Worm (Caenorhabditis elegans) whole organism, young adult: ENCODE measurements around the gene rnp-5.
A peak's percentile ranks its signal among the peaks of the same experiment; 100 is the strongest.

Experiments
- B0035.1 ChIP-seq: sonication (generic microtip); optimal IDR thresholded peaks from 2 replicates; lab custom pipeline; 2016; ENCODE audit warnings: missing genetic modification characterization, mild to moderate bottlenecking, missing compliant biosample characterization, missing genotype, missing genetic modification reagents
- B0336.3 ChIP-seq: fragments of 200-800 bp; sonication (Bioruptor generic); IDR thresholded peaks from 2 replicates; pipeline ENCODE4 v1.3.6; 2022; ENCODE audit warnings: missing genetic modification characterization, missing compliant biosample characterization
- F10E7.11 ChIP-seq: sonication (generic microtip); optimal IDR thresholded peaks from 2 replicates; lab custom pipeline; 2017; ENCODE audit warnings: mild to moderate bottlenecking, missing genetic modification characterization, moderate library complexity, missing compliant biosample characterization
- F33H1.4 ChIP-seq: fragments of 200-800 bp; sonication (Bioruptor generic); IDR thresholded peaks from 2 replicates; pipeline ENCODE4 v1.3.6; 2022; ENCODE audit warnings: missing genetic modification reagents, missing genetic modification characterization, missing compliant biosample characterization
- F37B4.10 ChIP-seq: fragments of 200-800 bp; sonication (Bioruptor generic); IDR thresholded peaks from 2 replicates; pipeline ENCODE4 v1.3.6; 2022; ENCODE audit warnings: missing genetic modification characterization, missing compliant biosample characterization
- F39B2.1 ChIP-seq: fragments of 200-800 bp; sonication (Bioruptor generic); IDR thresholded peaks from 2 replicates; pipeline ENCODE4 v1.3.6; 2022; ENCODE audit warnings: missing genetic modification reagents, missing genetic modification characterization, missing compliant biosample characterization
- F49E8.2 ChIP-seq: sonication (generic microtip); optimal IDR thresholded peaks from 3 replicates; lab custom pipeline; 2017; ENCODE audit warnings: missing genetic modification characterization, mild to moderate bottlenecking, missing compliant biosample characterization, antibody characterized with exemption, moderate library complexity; ENCODE audit not compliant: insufficient read depth
- F55B11.4 ChIP-seq: sonication (generic microtip); optimal IDR thresholded peaks from 2 replicates; lab custom pipeline; 2016; ENCODE audit warnings: missing compliant biosample characterization, missing genetic modification characterization, borderline replicate concordance; ENCODE audit not compliant: insufficient read depth
- F57A8.1 ChIP-seq: fragments of 200-800 bp; sonication (Bioruptor generic); optimal IDR thresholded peaks from 2 replicates; lab custom pipeline; 2018; ENCODE audit warnings: mild to moderate bottlenecking, missing genetic modification characterization, moderate library complexity, missing compliant biosample characterization
- F57C9.4 ChIP-seq: sonication (generic microtip); optimal IDR thresholded peaks from 2 replicates; lab custom pipeline; 2017; ENCODE audit warnings: mild to moderate bottlenecking, missing genetic modification characterization, missing compliant biosample characterization
- Y67H2A.10 ChIP-seq: fragments of 200-800 bp; sonication (Bioruptor generic); conservative IDR thresholded peaks from 2 replicates; pipeline ENCODE4 v1.3.6; 2022; ENCODE audit warnings: missing genetic modification reagents, missing genetic modification characterization, missing compliant biosample characterization
- akir-1 ChIP-seq: fragments of 200-800 bp; sonication (Bioruptor generic); optimal IDR thresholded peaks from 2 replicates; lab custom pipeline; 2018; ENCODE audit warnings: mild to moderate bottlenecking, missing genetic modification characterization, moderate library complexity, missing compliant biosample characterization
- aptf-2 ChIP-seq: fragments of 200-800 bp; sonication (Bioruptor generic); conservative IDR thresholded peaks from 2 replicates; pipeline ENCODE4 v1.3.6; 2022; ENCODE audit warnings: missing genetic modification reagents, missing genetic modification characterization, missing compliant biosample characterization
- aptf-3 ChIP-seq: fragments of 200-800 bp; sonication (Bioruptor generic); IDR thresholded peaks from 2 replicates; pipeline ENCODE4 v1.3.6; 2022; ENCODE audit warnings: missing genetic modification characterization, missing compliant biosample characterization
- attf-3 ChIP-seq: fragments of 200-800 bp; sonication (Bioruptor generic); conservative IDR thresholded peaks from 2 replicates; pipeline ENCODE4 v1.3.6; 2022; ENCODE audit warnings: missing genetic modification reagents, missing genetic modification characterization, missing compliant biosample characterization
- attf-6 ChIP-seq: fragments of 200-800 bp; sonication (Bioruptor generic); IDR thresholded peaks from 2 replicates; pipeline ENCODE4 v1.3.6; 2022; ENCODE audit warnings: missing genetic modification reagents, missing genetic modification characterization, missing compliant biosample characterization
- bed-1 ChIP-seq: fragments of 200-800 bp; sonication (Bioruptor generic); IDR thresholded peaks from 2 replicates; pipeline ENCODE4 v1.3.6; 2022; ENCODE audit warnings: missing genetic modification reagents, missing genetic modification characterization, missing compliant biosample characterization
- ccch-3 ChIP-seq: fragments of 200-800 bp; sonication (Bioruptor generic); optimal IDR thresholded peaks from 2 replicates; lab custom pipeline; 2018; ENCODE audit warnings: mild to moderate bottlenecking, missing genetic modification characterization, missing compliant biosample characterization
- ceh-40 ChIP-seq: fragments of 200-800 bp; sonication (Bioruptor generic); IDR thresholded peaks from 2 replicates; pipeline ENCODE4 v1.3.6; 2022; ENCODE audit warnings: missing genetic modification characterization, missing compliant biosample characterization
- ceh-58 ChIP-seq: fragments of 200-800 bp; sonication (Bioruptor generic); IDR thresholded peaks from 2 replicates; pipeline ENCODE4 v1.3.6; 2022; ENCODE audit warnings: missing genetic modification characterization, missing compliant biosample characterization
- ceh-79 ChIP-seq: sonication (generic microtip); optimal IDR thresholded peaks from 2 replicates; lab custom pipeline; 2017; ENCODE audit warnings: mild to moderate bottlenecking, missing genetic modification characterization, missing compliant biosample characterization
- ceh-91 ChIP-seq: fragments of 200-800 bp; sonication (Bioruptor generic); IDR thresholded peaks from 2 replicates; pipeline ENCODE4 v1.3.6; 2022; ENCODE audit warnings: missing genetic modification reagents, missing genetic modification characterization, missing compliant biosample characterization
- die-1 ChIP-seq: sonication (generic microtip); optimal IDR thresholded peaks from 2 replicates; lab custom pipeline; 2016; ENCODE audit warnings: missing genotype, mild to moderate bottlenecking, missing genetic modification characterization, missing compliant biosample characterization
- dox-1 ChIP-seq: fragments of 200-800 bp; sonication (Bioruptor generic); IDR thresholded peaks from 2 replicates; pipeline ENCODE4 v1.3.6; 2022; ENCODE audit warnings: missing genetic modification reagents, missing genetic modification characterization, missing compliant biosample characterization
- fkh-3 ChIP-seq: sonication (generic microtip); optimal IDR thresholded peaks from 2 replicates; lab custom pipeline; 2016; ENCODE audit warnings: mild to moderate bottlenecking, missing genetic modification characterization, missing compliant biosample characterization
- gei-17 ChIP-seq: fragments of 200-800 bp; sonication (Bioruptor generic); optimal IDR thresholded peaks from 2 replicates; lab custom pipeline; 2018; ENCODE audit warnings: mild to moderate bottlenecking, missing genetic modification characterization, missing compliant biosample characterization
- hlh-12 ChIP-seq: sonication (generic microtip); optimal IDR thresholded peaks from 2 replicates; lab custom pipeline; 2016; ENCODE audit warnings: missing genetic modification characterization, missing compliant biosample characterization
- hlh-26 ChIP-seq: fragments of 200-800 bp; sonication (Bioruptor generic); conservative IDR thresholded peaks from 2 replicates; pipeline ENCODE4 v1.3.6; 2022; ENCODE audit warnings: missing genetic modification reagents, missing genetic modification characterization, missing compliant biosample characterization
- hmg-1.2 ChIP-seq: fragments of 200-800 bp; sonication (Bioruptor generic); IDR thresholded peaks from 2 replicates; pipeline ENCODE4 v1.3.6; 2022; ENCODE audit warnings: missing genetic modification reagents, missing genetic modification characterization, missing compliant biosample characterization
- hrde-1 ChIP-seq: sonication (generic microtip); optimal IDR thresholded peaks from 2 replicates; lab custom pipeline; 2016; ENCODE audit warnings: missing genetic modification characterization, mild to moderate bottlenecking, missing compliant biosample characterization, moderate library complexity, missing genotype, missing genetic modification reagents, borderline replicate concordance
- let-526 ChIP-seq: fragments of 200-800 bp; sonication (Bioruptor generic); IDR thresholded peaks from 2 replicates; pipeline ENCODE4 v1.3.6; 2022; ENCODE audit warnings: missing genetic modification reagents, missing genetic modification characterization, missing compliant biosample characterization
- lin-54 ChIP-seq: fragments of 200-800 bp; sonication (Bioruptor generic); optimal IDR thresholded peaks from 2 replicates; lab custom pipeline; 2018; ENCODE audit warnings: mild to moderate bottlenecking, missing genetic modification characterization, missing compliant biosample characterization
- lsy-27 ChIP-seq: sonication (generic microtip); optimal IDR thresholded peaks from 2 replicates; lab custom pipeline; 2017; ENCODE audit warnings: missing genetic modification characterization, mild to moderate bottlenecking, missing compliant biosample characterization, antibody characterized with exemption, missing genotype, borderline replicate concordance; ENCODE audit not compliant: insufficient read depth
- mel-28 ChIP-seq: sonication (generic microtip); optimal IDR thresholded peaks from 2 replicates; lab custom pipeline; 2016; ENCODE audit warnings: borderline replicate concordance, mild to moderate bottlenecking, missing genetic modification characterization, missing compliant biosample characterization
- nfya-1 ChIP-seq: sonication (generic microtip); optimal IDR thresholded peaks from 2 replicates; lab custom pipeline; 2017; ENCODE audit warnings: antibody characterized with exemption, missing compliant biosample characterization, missing genetic modification characterization, borderline replicate concordance; ENCODE audit not compliant: insufficient read depth
- nfyb-1 ChIP-seq: fragments of 200-800 bp; sonication (Bioruptor generic); IDR thresholded peaks from 2 replicates; pipeline ENCODE4 v1.3.6; 2022; ENCODE audit warnings: missing genetic modification reagents, missing genetic modification characterization, missing compliant biosample characterization
- nhr-27 ChIP-seq: fragments of 200-800 bp; sonication (Bioruptor generic); optimal IDR thresholded peaks from 2 replicates; lab custom pipeline; 2018; ENCODE audit warnings: mild to moderate bottlenecking, missing genetic modification characterization, moderate library complexity, missing compliant biosample characterization
- pbrm-1 ChIP-seq: fragments of 200-800 bp; sonication (Bioruptor generic); IDR thresholded peaks from 2 replicates; pipeline ENCODE4 v1.3.6; 2022; ENCODE audit warnings: missing genetic modification reagents, missing genetic modification characterization, missing compliant biosample characterization
- pha-4 ChIP-seq: fragments of 150-350 bp; sonication (generic microtip); optimal IDR thresholded peaks from 2 replicates; lab custom pipeline; 2014; ENCODE audit warnings: missing biosample characterization, missing genetic modification reagents, missing genetic modification characterization
- rcor-1 ChIP-seq: fragments of 200-800 bp; sonication (Bioruptor generic); IDR thresholded peaks from 2 replicates; pipeline ENCODE4 v1.3.6; 2022; ENCODE audit warnings: missing genetic modification reagents, missing genetic modification characterization, missing compliant biosample characterization
- rec-8 ChIP-seq, 2 experiments: sonication (generic microtip); optimal IDR thresholded peaks; 2 replicates each; lab custom pipeline; 2016; ENCODE audit warnings: mild to moderate bottlenecking in 2 of 2, missing genetic modification characterization in 2 of 2, missing genetic modification reagents in 2 of 2, missing genotype in 2 of 2, missing biosample characterization in 1 of 2, missing compliant biosample characterization in 1 of 2, moderate library complexity in 1 of 2
- snpc-3.4 ChIP-seq: sonication (generic microtip); optimal IDR thresholded peaks from 2 replicates; lab custom pipeline; 2017; ENCODE audit warnings: missing genetic modification characterization, mild to moderate bottlenecking, missing compliant biosample characterization, antibody characterized with exemption, moderate library complexity, missing genotype, missing genetic modification reagents
- somi-1 ChIP-seq: fragments of 200-800 bp; sonication (Bioruptor generic); optimal IDR thresholded peaks from 2 replicates; lab custom pipeline; 2018; ENCODE audit warnings: mild to moderate bottlenecking, missing genetic modification characterization, missing compliant biosample characterization
- unc-130 ChIP-seq: sonication (generic microtip); optimal IDR thresholded peaks from 2 replicates; lab custom pipeline; 2016; ENCODE audit warnings: missing genetic modification reagents, missing genetic modification characterization, missing compliant biosample characterization
- zim-3 ChIP-seq: sonication (generic microtip); optimal IDR thresholded peaks from 2 replicates; lab custom pipeline; 2017; ENCODE audit warnings: mild to moderate bottlenecking, missing genetic modification characterization, moderate library complexity, missing compliant biosample characterization
- ztf-22 ChIP-seq: fragments of 200-800 bp; sonication (Bioruptor generic); optimal IDR thresholded peaks from 2 replicates; lab custom pipeline; 2018; ENCODE audit warnings: mild to moderate bottlenecking, missing genetic modification characterization, moderate library complexity, missing compliant biosample characterization
- ztf-28 ChIP-seq: fragments of 200-800 bp; sonication (Bioruptor generic); IDR thresholded peaks from 2 replicates; pipeline ENCODE4 v1.3.6; 2022; ENCODE audit warnings: missing genetic modification reagents, missing genetic modification characterization, missing compliant biosample characterization

Gene rnp-5

ce11 chrIII:835713-836278, 17.9 kb downstream of the rnp-5 start (continued):
- TF ChIP-seq F55B11.4 (tag; lab: Kevin White, UChicago) (no peak), ztf-28 (GFP tag; lab: Robert Waterston, UW) (no peak), hmg-1.2 (peak; percentile 74), unc-130 (no peak), zim-3 (tag; lab: Kevin White, UChicago) (peak; percentile 100), hlh-12 (tag; lab: Kevin White, UChicago) (no peak), mel-28 (peak; percentile 90), ccch-3 (GFP tag; lab: Kevin White, UChicago) (no peak), F39B2.1 (GFP tag; lab: Robert Waterston, UW) (peak; percentile 72; the same call in 1 of the 2 replicates), nhr-27 (tag; lab: Kevin White, UChicago) (peak; percentile 98), aptf-2 (GFP tag; lab: Robert Waterston, UW) (peak; percentile 74), gei-17 (GFP tag; lab: Kevin White, UChicago) (peak; percentile 83), F57C9.4 (tag; lab: Kevin White, UChicago) (peak; percentile 98), lsy-27 (tag; lab: Kevin White, UChicago) (no peak), ceh-40 (GFP tag; lab: Robert Waterston, UW) (peak; percentile 94), nfyb-1 (GFP tag; lab: Robert Waterston, UW) (peak; percentile 99), ceh-91 (GFP tag; lab: Robert Waterston, UW) (no peak), F33H1.4 (GFP tag; lab: Robert Waterston, UW) (peak; percentile 56), F10E7.11 (tag; lab: Kevin White, UChicago) (peak; percentile 98), dox-1 (GFP tag; lab: Robert Waterston, UW) (peak; percentile 92), B0035.1 (tag; lab: Kevin White, UChicago) (peak; percentile 87), bed-1 (peak; percentile 74; the same call in 1 of the 2 replicates), somi-1 (GFP tag; lab: Kevin White, UChicago) (peak; percentile 86), hrde-1 (tag; lab: Kevin White, UChicago) (no peak), Y67H2A.10 (GFP tag; lab: Robert Waterston, UW) (peak; percentile 86), ceh-79 (tag; lab: Kevin White, UChicago) (peak; percentile 92), akir-1 (GFP tag; lab: Kevin White, UChicago) (peak; percentile 42), hlh-26 (no peak), aptf-3 (GFP tag; lab: Robert Waterston, UW) (peak; percentile 96), nfya-1 (tag; lab: Kevin White, UChicago) (no peak), ceh-58 (GFP tag; lab: Robert Waterston, UW) (peak; percentile 88; the same call in 1 of the 2 replicates), snpc-3.4 (tag; lab: Kevin White, UChicago) (no peak), F57A8.1 (GFP tag; lab: Kevin White, UChicago) (no peak), F37B4.10 (GFP tag; lab: Robert Waterston, UW) (no peak), B0336.3 (peak; percentile 99), pbrm-1 (GFP tag; lab: Robert Waterston, UW) (peak; percentile 96), pha-4 (tag; lab: Kevin White, UChicago) (peak; percentile 62), let-526 (GFP tag; lab: Robert Waterston, UW) (no peak; the same call in none of the 2 replicates), attf-6 (peak; percentile 68; the same call in 1 of the 2 replicates), attf-3 (GFP tag; lab: Robert Waterston, UW) (peak; percentile 69), lin-54 (GFP tag; lab: Kevin White, UChicago) (peak; percentile 70), F49E8.2 (tag; lab: Kevin White, UChicago) (no peak), rec-8 (tag; optimal IDR thresholded peaks at IDR 0.05; lab: Kevin White, UChicago) (no peak), fkh-3 (tag; lab: Kevin White, UChicago) (peak; percentile 99), rcor-1 (peak; percentile 83), die-1 (peak; percentile 54), ztf-22 (GFP tag; lab: Kevin White, UChicago) (peak; percentile 92)
